Fruit fly (Drosophila melanogaster) whole organism, embryonic: ENCODE data around the gene CG6409.
A peak's percentile ranks its signal among the peaks of the same experiment; 100 is the strongest.

ENCODE experiments used
- B-H1 ChIP-seq: fragments of 200-800 bp; sonication (Bioruptor generic); IDR thresholded peaks from 3 replicates; pipeline ENCODE4 v1.3.6; 2022; ENCODE audit warnings: missing biosample characterization, missing genetic modification characterization
- CG10565 ChIP-seq: fragments of 200-800 bp; sonication (Bioruptor generic); optimal IDR thresholded peaks from 3 replicates; lab custom pipeline; 2016; ENCODE audit warnings: missing biosample characterization, mild to moderate bottlenecking, missing genetic modification characterization
- CG11504 ChIP-seq: fragments of 200-800 bp; sonication (Bioruptor generic); optimal IDR thresholded peaks from 3 replicates; lab custom pipeline; 2019; ENCODE audit warnings: missing biosample characterization, mild to moderate bottlenecking, missing genetic modification characterization, moderate library complexity
- CG11695 ChIP-seq: fragments of 200-800 bp; sonication (Bioruptor generic); IDR thresholded peaks from 3 replicates; pipeline ENCODE4 v1.3.6; 2022; ENCODE audit warnings: missing biosample characterization, missing genetic modification characterization
- CG11723 ChIP-seq: fragments of 200-800 bp; sonication (Bioruptor generic); optimal IDR thresholded peaks from 2 replicates; lab custom pipeline; 2017; ENCODE audit warnings: missing biosample characterization, mild to moderate bottlenecking, missing genetic modification characterization
- CG12071 ChIP-seq: fragments of 200-800 bp; sonication (Bioruptor generic); optimal IDR thresholded peaks from 3 replicates; lab custom pipeline; 2018; ENCODE audit warnings: missing biosample characterization, mild to moderate bottlenecking, missing genetic modification characterization
- CG12155 ChIP-seq: fragments of 200-800 bp; sonication (Bioruptor generic); optimal IDR thresholded peaks from 3 replicates; lab custom pipeline; 2016; ENCODE audit warnings: missing biosample characterization, missing genetic modification characterization
- CG14710 ChIP-seq: fragments of 200-800 bp; sonication (Bioruptor generic); optimal IDR thresholded peaks from 3 replicates; lab custom pipeline; 2019; ENCODE audit warnings: missing biosample characterization, mild to moderate bottlenecking, missing genetic modification characterization, moderate library complexity
- CG1529 ChIP-seq: fragments of 200-800 bp; sonication (Bioruptor generic); optimal IDR thresholded peaks from 3 replicates; lab custom pipeline; 2018; ENCODE audit warnings: missing biosample characterization, missing genetic modification characterization
- CG15601 ChIP-seq: fragments of 200-800 bp; sonication (Bioruptor generic); optimal IDR thresholded peaks from 3 replicates; lab custom pipeline; 2019; ENCODE audit warnings: missing biosample characterization, mild to moderate bottlenecking, missing genetic modification characterization, moderate library complexity
- CG1792 ChIP-seq: fragments of 200-800 bp; sonication (Bioruptor generic); optimal IDR thresholded peaks from 2 replicates; lab custom pipeline; 2016; ENCODE audit warnings: missing biosample characterization, missing genetic modification characterization
- CG2199 ChIP-seq: fragments of 200-800 bp; sonication (Bioruptor generic); IDR thresholded peaks from 3 replicates; pipeline ENCODE4 v1.3.6; 2022; ENCODE audit warnings: missing biosample characterization, missing genetic modification characterization
- CG2712 ChIP-seq: fragments of 200-800 bp; optimal IDR thresholded peaks from 3 replicates; lab custom pipeline; 2019; ENCODE audit warnings: missing biosample characterization, mild to moderate bottlenecking, missing genetic modification characterization, moderate library complexity
- CG4282 ChIP-seq: fragments of 200-800 bp; sonication (Bioruptor generic); optimal IDR thresholded peaks from 2 replicates; lab custom pipeline; 2016; ENCODE audit warnings: missing biosample characterization, missing genetic modification characterization
- CG4707 ChIP-seq: fragments of 200-800 bp; sonication (Bioruptor generic); optimal IDR thresholded peaks from 2 replicates; lab custom pipeline; 2018; ENCODE audit warnings: missing biosample characterization, mild to moderate bottlenecking, missing genetic modification characterization, moderate library complexity
- CG4730 ChIP-seq: fragments of 200-800 bp; sonication (Bioruptor generic); IDR thresholded peaks from 2 replicates; pipeline ENCODE4 v1.3.6; 2022; ENCODE audit warnings: missing biosample characterization, missing genetic modification characterization
- Camta ChIP-seq: fragments of 200-800 bp; sonication (Bioruptor generic); optimal IDR thresholded peaks from 2 replicates; lab custom pipeline; 2016; ENCODE audit warnings: missing biosample characterization, missing genetic modification characterization
- Chrac-16 ChIP-seq: fragments of 200-800 bp; sonication (Bioruptor generic); optimal IDR thresholded peaks from 3 replicates; lab custom pipeline; 2016; ENCODE audit warnings: missing biosample characterization, missing genetic modification characterization
- D19A ChIP-seq: fragments of 200-800 bp; optimal IDR thresholded peaks from 3 replicates; lab custom pipeline; 2019; ENCODE audit warnings: missing biosample characterization, mild to moderate bottlenecking, missing genetic modification characterization, moderate library complexity
- Dbx ChIP-seq: fragments of 200-800 bp; sonication (Bioruptor generic); IDR thresholded peaks from 3 replicates; pipeline ENCODE4 v1.3.6; 2022; ENCODE audit warnings: missing biosample characterization, missing genetic modification characterization
- E2f2 ChIP-seq: fragments of 200-800 bp; sonication (Bioruptor generic); IDR thresholded peaks from 2 replicates; pipeline ENCODE4 v1.3.6; 2022; ENCODE audit warnings: missing biosample characterization, missing genetic modification characterization
- Eip74EF ChIP-seq, 2 experiments: fragments of 200-800 bp in 1 of 2; fragments of >200 bp in 1 of 2; sonication (Bioruptor generic) in 1 of 2; optimal IDR thresholded peaks; 2 replicates each; lab custom pipeline; 2017 to 2019; ENCODE audit warnings: missing biosample characterization in 2 of 2, missing genetic modification characterization in 2 of 2, mild to moderate bottlenecking in 1 of 2, moderate library complexity in 1 of 2
- HmgD ChIP-seq: fragments of 200-800 bp; sonication (Bioruptor generic); optimal IDR thresholded peaks from 3 replicates; lab custom pipeline; 2016; ENCODE audit warnings: missing biosample characterization, missing genetic modification characterization
- Jarid2 ChIP-seq: fragments of 200-800 bp; sonication (Bioruptor generic); optimal IDR thresholded peaks from 3 replicates; lab custom pipeline; 2017; ENCODE audit warnings: mild to moderate bottlenecking, missing biosample characterization, missing genetic modification reagents, missing genetic modification characterization
- Mes4 ChIP-seq: fragments of 200-800 bp; sonication (Bioruptor generic); optimal IDR thresholded peaks from 2 replicates; lab custom pipeline; 2016; ENCODE audit warnings: missing biosample characterization, missing genetic modification characterization
- PHDP ChIP-seq: fragments of 200-800 bp; sonication (Bioruptor generic); optimal IDR thresholded peaks from 3 replicates; lab custom pipeline; 2018; ENCODE audit warnings: missing biosample characterization, mild to moderate bottlenecking, missing genetic modification characterization, moderate library complexity
- Ravus ChIP-seq: fragments of 200-800 bp; sonication (Bioruptor generic); IDR thresholded peaks from 2 replicates; pipeline ENCODE4 v1.3.6; 2022; ENCODE audit warnings: missing biosample characterization, missing genetic modification characterization
- Sox102F ChIP-seq: fragments of 200-800 bp; sonication (Bioruptor generic); optimal IDR thresholded peaks from 2 replicates; lab custom pipeline; 2018; ENCODE audit warnings: missing biosample characterization, mild to moderate bottlenecking, missing genetic modification characterization, moderate library complexity
- Tbp ChIP-seq: fragments of >200 bp; optimal IDR thresholded peaks from 2 replicates; lab custom pipeline; 2018; ENCODE audit warnings: missing biosample characterization, missing genetic modification characterization
- Trl ChIP-seq, 3 experiments: fragments of >200 bp in 2 of 3; fragments of 200-800 bp in 1 of 3; sonication (Bioruptor generic) in 1 of 3; optimal IDR thresholded peaks; 2 replicates in 1 of 3; 3 replicates in 2 of 3; lab custom pipeline; 2016 to 2017; ENCODE audit warnings: missing biosample characterization in 1 of 3, missing genetic modification characterization in 1 of 3
- cwo ChIP-seq: fragments of 200-800 bp; sonication (Bioruptor generic); optimal IDR thresholded peaks from 3 replicates; lab custom pipeline; 2017; ENCODE audit warnings: missing biosample characterization, missing genetic modification characterization, mild to moderate bottlenecking, moderate library complexity, missing genetic modification reagents
- dm ChIP-seq: fragments of 200-800 bp; sonication (Bioruptor generic); optimal IDR thresholded peaks from 3 replicates; lab custom pipeline; 2016; ENCODE audit warnings: missing biosample characterization, missing genetic modification characterization
- dmrt99B ChIP-seq: fragments of 200-800 bp; sonication (Bioruptor generic); optimal IDR thresholded peaks from 2 replicates; lab custom pipeline; 2018; ENCODE audit warnings: missing biosample characterization, mild to moderate bottlenecking, missing genetic modification characterization, moderate library complexity
- dpn ChIP-seq, 2 experiments: fragments of 200-800 bp; sonication (Bioruptor generic); optimal IDR thresholded peaks; 3 replicates each; lab custom pipeline; 2016; ENCODE audit warnings: missing biosample characterization in 2 of 2, missing genetic modification characterization in 2 of 2
- gcm ChIP-seq: fragments of 200-800 bp; sonication (Bioruptor generic); optimal IDR thresholded peaks from 2 replicates; lab custom pipeline; 2019; ENCODE audit warnings: missing biosample characterization, mild to moderate bottlenecking, missing genetic modification characterization, moderate library complexity
- grn ChIP-seq: fragments of 200-800 bp; sonication (Bioruptor generic); optimal IDR thresholded peaks from 3 replicates; lab custom pipeline; 2017; ENCODE audit warnings: missing biosample characterization, missing genetic modification characterization
- ham ChIP-seq: fragments of 200-800 bp; sonication (Bioruptor generic); IDR thresholded peaks from 2 replicates; pipeline ENCODE4 v1.3.6; 2022; ENCODE audit warnings: missing biosample characterization, missing genetic modification characterization
- insv ChIP-seq, 2 experiments: fragments of 200-800 bp; sonication (Bioruptor generic); optimal IDR thresholded peaks; 3 replicates each; lab custom pipeline; 2016 to 2018; ENCODE audit warnings: missing biosample characterization in 2 of 2, missing genetic modification characterization in 2 of 2
- lilli ChIP-seq: fragments of 200-800 bp; sonication (Bioruptor generic); optimal IDR thresholded peaks from 3 replicates; lab custom pipeline; 2016; ENCODE audit warnings: missing biosample characterization, missing genetic modification characterization
- nau ChIP-seq: fragments of 200-800 bp; sonication (Bioruptor generic); optimal IDR thresholded peaks from 3 replicates; lab custom pipeline; 2017; ENCODE audit warnings: missing biosample characterization, mild to moderate bottlenecking, missing genetic modification characterization, missing genetic modification reagents
- nerfin-1 ChIP-seq: fragments of 200-800 bp; sonication (Bioruptor generic); optimal IDR thresholded peaks from 3 replicates; lab custom pipeline; 2019; ENCODE audit warnings: missing biosample characterization, mild to moderate bottlenecking, missing genetic modification characterization, moderate library complexity
- pan ChIP-seq, 4 experiments: fragments of >200 bp in 3 of 4; fragments of 200-800 bp in 1 of 4; sonication (Bioruptor generic) in 1 of 4; optimal IDR thresholded peaks in 3 of 4; IDR thresholded peaks in 1 of 4; 2 replicates each; pipeline versions ENCODE4 v1.3.6 to Lab custom; 2017 to 2022; ENCODE audit warnings: missing biosample characterization in 2 of 4, missing genetic modification characterization in 2 of 4, mixed read lengths in 1 of 4
- pum ChIP-seq: fragments of 200-800 bp; sonication (Bioruptor generic); optimal IDR thresholded peaks from 2 replicates; lab custom pipeline; 2016; ENCODE audit warnings: missing biosample characterization, missing genetic modification characterization
- sens ChIP-seq: fragments of 200-800 bp; sonication (Bioruptor generic); peaks from one replicate; lab custom pipeline; 2016; ENCODE audit warnings: missing biosample characterization, missing genetic modification characterization
- sqz ChIP-seq: fragments of 200-800 bp; sonication (Bioruptor generic); optimal IDR thresholded peaks from 3 replicates; lab custom pipeline; 2018; ENCODE audit warnings: missing biosample characterization, mild to moderate bottlenecking, missing genetic modification characterization
- ttk ChIP-seq: fragments of 200-800 bp; sonication (Bioruptor generic); IDR thresholded peaks from 2 replicates; pipeline ENCODE4 v2.1.2; 2022; ENCODE audit warnings: missing biosample characterization, missing genetic modification characterization
- usp ChIP-seq: fragments of >200 bp; optimal IDR thresholded peaks from 2 replicates; lab custom pipeline; 2017; ENCODE audit warnings: missing biosample characterization, missing genetic modification characterization
- vvl ChIP-seq: fragments of 200-800 bp; sonication (Bioruptor generic); IDR thresholded peaks from 2 replicates; pipeline ENCODE4 v1.3.6; 2022; ENCODE audit warnings: missing biosample characterization, missing genetic modification characterization

Gene CG6409

DNA sequence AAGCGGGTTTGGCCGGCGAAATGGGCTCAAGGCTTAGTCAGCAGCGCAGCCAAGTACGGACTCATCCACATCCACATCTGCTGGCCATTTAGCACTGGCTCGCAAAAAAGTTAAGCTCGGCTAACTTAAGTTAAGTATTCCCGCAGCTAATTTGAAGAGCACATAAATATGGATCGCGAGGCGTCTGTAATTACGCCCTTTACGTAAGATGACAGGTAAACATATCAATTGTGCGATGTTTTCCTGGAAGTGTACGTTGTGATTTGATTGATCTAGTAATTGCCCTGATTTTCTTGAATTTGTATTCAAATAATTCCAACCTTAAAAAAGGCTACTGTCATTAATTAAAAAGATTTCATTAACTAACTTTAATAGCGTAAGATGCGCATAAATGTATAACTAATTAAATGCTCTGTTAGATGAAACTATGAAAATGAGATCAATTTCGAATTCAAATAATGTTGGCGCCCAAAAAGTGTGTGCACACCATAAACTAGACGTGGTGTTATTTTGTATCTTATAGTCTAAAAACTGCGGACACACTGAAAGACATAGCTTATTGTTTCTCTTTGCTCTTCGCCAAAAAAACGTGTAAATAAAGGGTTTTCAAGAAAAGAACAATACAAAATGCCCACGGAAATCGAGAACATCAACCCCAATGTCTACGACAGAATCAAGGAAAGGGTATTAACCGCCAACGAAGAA, at the start of gene CG6409, which contains the start of gene galla-2 (continued):
- TF ChIP-seq D19A: no peak
- no peak for TF ChIP-seq Camta (GFP tag; lab: Kevin White, UChicago)
- TF ChIP-seq CG15601 (tag; lab: Kevin White, UChicago): no peak
- TF ChIP-seq CG4730 (GFP tag; lab: Robert Waterston, UW): no peak
- TF ChIP-seq grn (GFP tag; lab: Kevin White, UChicago): no peak
- no peak for TF ChIP-seq pum (GFP tag; lab: Kevin White, UChicago)
- TF ChIP-seq Mes4 (GFP tag; lab: Kevin White, UChicago): no peak
- no peak for TF ChIP-seq CG11695 (GFP tag; lab: Robert Waterston, UW)
- TF ChIP-seq HmgD (GFP tag; lab: Kevin White, UChicago): no peak
- TF ChIP-seq E2f2 (GFP tag; lab: Robert Waterston, UW): peak; percentile 95
- peak in 1 of 2 experiments; percentile 15 for TF ChIP-seq Trl (optimal IDR thresholded peaks at IDR 0.05; lab: Kevin White, UChicago)
- TF ChIP-seq Trl (GFP tag; optimal IDR thresholded peaks at IDR 0.05; lab: Kevin White, UChicago): no peak
- TF ChIP-seq CG2199: no peak
- no peak for TF ChIP-seq lilli (GFP tag; lab: Kevin White, UChicago)
- TF ChIP-seq usp (GFP tag; lab: Kevin White, UChicago): no peak
- no peak for TF ChIP-seq Ravus (GFP tag; lab: Robert Waterston, UW)
- TF ChIP-seq Dbx (GFP tag; lab: Robert Waterston, UW): no peak

- no peak for TF ChIP-seq CG12071 (GFP tag; lab: Kevin White, UChicago)
- no peak for TF ChIP-seq CG1529 (GFP tag; lab: Kevin White, UChicago)
- TF ChIP-seq CG2712 (tag; lab: Kevin White, UChicago): peak; percentile 81
- TF ChIP-seq dpn (GFP tag; optimal IDR thresholded peaks at IDR 0.05; lab: Kevin White, UChicago): peak in 1 of 2 experiments; percentile 9
- peak; percentile 43 for TF ChIP-seq dmrt99B (tag; lab: Kevin White, UChicago)
- no peak for TF ChIP-seq grn (GFP tag; lab: Kevin White, UChicago)
- 0 out of 2 replicates have a peak, but pooled peaks have one; percentile 20 for TF ChIP-seq ttk (GFP tag; lab: Robert Waterston, UW)
- TF ChIP-seq CG1792 (GFP tag; lab: Kevin White, UChicago): no peak
- TF ChIP-seq sens (GFP tag; lab: Kevin White, UChicago): peak; percentile 47
- TF ChIP-seq gcm (GFP tag; lab: Kevin White, UChicago): peak; percentile 1
- no peak for TF ChIP-seq CG4707 (GFP tag; lab: Kevin White, UChicago)
- no peak for TF ChIP-seq Jarid2 (GFP tag; lab: Kevin White, UChicago)
- no peak for TF ChIP-seq CG11723 (GFP tag; lab: Kevin White, UChicago)
- no peak for TF ChIP-seq CG10565
- TF ChIP-seq cwo (GFP tag; lab: Kevin White, UChicago): no peak
- no peak for TF ChIP-seq ham (GFP tag; lab: Robert Waterston, UW)
- TF ChIP-seq CG14710 (tag; lab: Kevin White, UChicago): peak; percentile 28
- TF ChIP-seq CG4282 (GFP tag; lab: Kevin White, UChicago): no peak
- TF ChIP-seq B-H1 (GFP tag; lab: Robert Waterston, UW): no peak
- 0 out of 2 replicates have a peak, but pooled peaks have one; percentile 31 for TF ChIP-seq vvl (GFP tag; lab: Robert Waterston, UW)
- peak; percentile 1 for TF ChIP-seq nau (GFP tag; lab: Kevin White, UChicago)
- TF ChIP-seq CG11504: peak; percentile 66
- no peak for TF ChIP-seq dm
- TF ChIP-seq Eip74EF (GFP tag; optimal IDR thresholded peaks at IDR 0.05; lab: Kevin White, UChicago): no peak
- TF ChIP-seq sqz: no peak
- no peak for TF ChIP-seq insv (GFP tag; optimal IDR thresholded peaks at IDR 0.05; lab: Kevin White, UChicago)
- peak; percentile 38 for TF ChIP-seq PHDP (tag; lab: Kevin White, UChicago)
- no peak for TF ChIP-seq CG12155 (GFP tag; lab: Kevin White, UChicago)
- TF ChIP-seq Sox102F: peak; percentile 36
- TF ChIP-seq nerfin-1: peak; percentile 9
- no peak for TF ChIP-seq Tbp
- no peak for TF ChIP-seq pan (optimal IDR thresholded peaks at IDR 0.05; lab: Kevin White, UChicago)
- TF ChIP-seq pan (GFP tag; optimal IDR thresholded peaks at IDR 0.05 in 1 of 2, IDR thresholded peaks at IDR 0.05 in 1 of 2): peak in 1 of 2 experiments; percentile 25
- TF ChIP-seq Chrac-16: no peak
Observed at dm6 chr3L:10931430-10931829, 49.2 kb upstream of the CG6409 start.
